Worm (Caenorhabditis elegans) whole organism, L1 larva: Measurements from ENCODE around the gene nhr-118.
A peak's percentile ranks its signal among the peaks of the same experiment; 100 is the strongest.

Experiments used
- C04F5.9 ChIP-seq: sonication (generic microtip); optimal IDR thresholded peaks from 2 replicates; lab custom pipeline; 2016; ENCODE audit warnings: missing genetic modification characterization, missing compliant biosample characterization
- C16A3.4 ChIP-seq: fragments of 150-350 bp; optimal IDR thresholded peaks from 2 replicates; lab custom pipeline; 2014; ENCODE audit warnings: missing biosample characterization, missing genetic modification characterization
- Y116A8C.19 ChIP-seq: sonication (generic microtip); optimal IDR thresholded peaks from 2 replicates; lab custom pipeline; 2016; ENCODE audit warnings: missing compliant biosample characterization, missing genetic modification characterization, borderline replicate concordance
- aly-2 ChIP-seq: fragments of 150-350 bp; optimal IDR thresholded peaks from 2 replicates; lab custom pipeline; 2014; ENCODE audit warnings: missing biosample characterization, missing genetic modification characterization
- ama-1 ChIP-seq: fragments of 150-350 bp; optimal IDR thresholded peaks from 2 replicates; lab custom pipeline; 2014
- blmp-1 ChIP-seq: fragments of 150-350 bp; optimal IDR thresholded peaks from 2 replicates; lab custom pipeline; 2014; ENCODE audit warnings: missing biosample characterization, missing genetic modification characterization
- ceh-8 ChIP-seq: fragments of 200-800 bp; sonication (Bioruptor generic); optimal IDR thresholded peaks from 2 replicates; lab custom pipeline; 2018; ENCODE audit warnings: mild to moderate bottlenecking, missing genetic modification characterization, moderate library complexity, missing compliant biosample characterization
- ceh-90 ChIP-seq: sonication (generic microtip); optimal IDR thresholded peaks from 2 replicates; lab custom pipeline; 2016; ENCODE audit warnings: missing genetic modification characterization, missing compliant biosample characterization
- efl-1 ChIP-seq, 4 experiments: fragments of 150-350 bp; optimal IDR thresholded peaks in 3 of 4; peaks in 1 of 4; 1 replicate in 1 of 4; 2 replicates in 3 of 4; lab custom pipeline; 2014; ENCODE audit warnings: missing biosample characterization in 2 of 4, missing genetic modification characterization in 2 of 4, missing genetic modification reagents in 2 of 4
- efl-3 ChIP-seq: fragments of 200-800 bp; sonication (Bioruptor generic); optimal IDR thresholded peaks from 2 replicates; lab custom pipeline; 2018; ENCODE audit warnings: mild to moderate bottlenecking, missing genetic modification characterization, missing compliant biosample characterization
- elt-2 ChIP-seq: sonication (generic microtip); optimal IDR thresholded peaks from 2 replicates; lab custom pipeline; 2016; ENCODE audit warnings: missing genetic modification characterization, mild to moderate bottlenecking, inconsistent platforms, missing compliant biosample characterization, missing genetic modification reagents
- fkh-10 ChIP-seq: sonication (generic microtip); optimal IDR thresholded peaks from 2 replicates; lab custom pipeline; 2017; ENCODE audit warnings: missing biosample characterization, missing genetic modification reagents, missing genetic modification characterization
- hlh-17 ChIP-seq: fragments of 200-800 bp; sonication (Bioruptor generic); optimal IDR thresholded peaks from 2 replicates; lab custom pipeline; 2018; ENCODE audit warnings: missing genetic modification characterization, mild to moderate bottlenecking, missing compliant biosample characterization, moderate library complexity, borderline replicate concordance
- hpl-2 ChIP-seq: fragments of 150-350 bp; optimal IDR thresholded peaks from 2 replicates; lab custom pipeline; 2014; ENCODE audit warnings: missing biosample characterization, missing genetic modification reagents, missing genetic modification characterization
- isw-1 ChIP-seq: fragments of 200-800 bp; sonication (Bioruptor generic); IDR thresholded peaks from 2 replicates; pipeline ENCODE4 v1.3.6; 2022; ENCODE audit warnings: missing genetic modification characterization, missing compliant biosample characterization
- lin-39 ChIP-seq: fragments of 150-350 bp; optimal IDR thresholded peaks from 2 replicates; lab custom pipeline; 2014; ENCODE audit warnings: missing biosample characterization, missing genetic modification reagents, missing genetic modification characterization
- mab-9 ChIP-seq: fragments of 200-800 bp; sonication (Bioruptor generic); IDR thresholded peaks from 2 replicates; pipeline ENCODE4 v1.3.6; 2022; ENCODE audit warnings: missing genetic modification reagents, missing genetic modification characterization, missing compliant biosample characterization
- mep-1 ChIP-seq: fragments of 150-350 bp; optimal IDR thresholded peaks from 2 replicates; lab custom pipeline; 2014; ENCODE audit warnings: missing biosample characterization, missing genetic modification characterization
- nhr-11 ChIP-seq: fragments of 150-350 bp; optimal IDR thresholded peaks from 2 replicates; lab custom pipeline; 2014; ENCODE audit warnings: missing biosample characterization, missing genetic modification characterization
- nhr-19 ChIP-seq: fragments of 200-800 bp; sonication (Bioruptor generic); conservative IDR thresholded peaks from 2 replicates; pipeline ENCODE4 v1.3.6; 2022; ENCODE audit warnings: missing genetic modification characterization, missing compliant biosample characterization
- nhr-20 ChIP-seq: sonication (generic microtip); optimal IDR thresholded peaks from 2 replicates; lab custom pipeline; 2016; ENCODE audit warnings: mild to moderate bottlenecking, missing genetic modification characterization, missing compliant biosample characterization
- nhr-28 ChIP-seq: fragments of 150-350 bp; optimal IDR thresholded peaks from 2 replicates; lab custom pipeline; 2014; ENCODE audit warnings: missing biosample characterization, missing genetic modification characterization
- nhr-84 ChIP-seq: sonication (generic microtip); optimal IDR thresholded peaks from 2 replicates; lab custom pipeline; 2017; ENCODE audit warnings: missing biosample characterization, missing genetic modification characterization
- nhr-85 ChIP-seq: sonication (generic microtip); peaks from one replicate; lab custom pipeline; 2016; ENCODE audit warnings: missing genetic modification characterization, inconsistent platforms, missing compliant biosample characterization
- nhr-90 ChIP-seq: sonication (generic microtip); optimal IDR thresholded peaks from 2 replicates; lab custom pipeline; 2016; ENCODE audit warnings: mild to moderate bottlenecking, missing genetic modification characterization, missing compliant biosample characterization; ENCODE audit not compliant: poor library complexity
- pag-3 ChIP-seq: sonication (generic microtip); optimal IDR thresholded peaks from 2 replicates; lab custom pipeline; 2017; ENCODE audit warnings: missing genetic modification characterization, mild to moderate bottlenecking, missing compliant biosample characterization, antibody characterized with exemption, borderline replicate concordance; ENCODE audit not compliant: insufficient read depth
- pqm-1 ChIP-seq: sonication (generic microtip); optimal IDR thresholded peaks from 3 replicates; lab custom pipeline; 2017; ENCODE audit warnings: missing biosample characterization, missing genetic modification characterization
- skn-1 ChIP-seq: fragments of 150-350 bp; optimal IDR thresholded peaks from 2 replicates; lab custom pipeline; 2014; ENCODE audit warnings: missing biosample characterization, missing genetic modification characterization
- snu-23 ChIP-seq: sonication (generic microtip); optimal IDR thresholded peaks from 2 replicates; lab custom pipeline; 2016; ENCODE audit warnings: missing genetic modification characterization, missing compliant biosample characterization
- sup-37 ChIP-seq: fragments of 200-800 bp; sonication (Bioruptor generic); optimal IDR thresholded peaks from 2 replicates; lab custom pipeline; 2018; ENCODE audit warnings: mild to moderate bottlenecking, missing genetic modification characterization, missing compliant biosample characterization
- tbx-2 ChIP-seq: sonication (generic microtip); optimal IDR thresholded peaks from 2 replicates; lab custom pipeline; 2016; ENCODE audit warnings: missing genetic modification characterization, missing compliant biosample characterization
- tlp-1 ChIP-seq: fragments of 150-350 bp; optimal IDR thresholded peaks from 2 replicates; lab custom pipeline; 2014; ENCODE audit warnings: missing biosample characterization, missing genetic modification characterization
- unc-62 ChIP-seq: fragments of 150-350 bp; optimal IDR thresholded peaks from 2 replicates; lab custom pipeline; 2014; ENCODE audit warnings: missing biosample characterization, missing genetic modification reagents, missing genetic modification characterization
- unc-98 ChIP-seq: fragments of 200-800 bp; sonication (Bioruptor generic); IDR thresholded peaks from 2 replicates; pipeline ENCODE4 v1.3.6; 2022; ENCODE audit warnings: missing genetic modification characterization, missing compliant biosample characterization
- vab-15 ChIP-seq: sonication (generic microtip); optimal IDR thresholded peaks from 2 replicates; lab custom pipeline; 2017; ENCODE audit warnings: missing genotype, mild to moderate bottlenecking, missing genetic modification characterization, missing compliant biosample characterization
- zip-4 ChIP-seq: fragments of 200-800 bp; sonication (Bioruptor generic); optimal IDR thresholded peaks from 2 replicates; lab custom pipeline; 2018; ENCODE audit warnings: mild to moderate bottlenecking, missing genetic modification characterization, moderate library complexity, missing compliant biosample characterization
- ztf-4 ChIP-seq: fragments of 150-350 bp; optimal IDR thresholded peaks from 2 replicates; lab custom pipeline; 2014; ENCODE audit warnings: missing biosample characterization, missing genetic modification characterization

The nhr-118 gene

ce11 chrV:4398127-4398526, 9.5 kb upstream of the nhr-118 start:
- TF ChIP-seq unc-62, result no peak
- TF ChIP-seq Y116A8C.19, result no peak
- TF ChIP-seq pqm-1 (tag; lab: Kevin White, UChicago), result no peak
- no peak for TF ChIP-seq zip-4 (GFP tag; lab: Kevin White, UChicago)
- no peak for TF ChIP-seq efl-1 (optimal IDR thresholded peaks at IDR 0.05; lab: Kevin White, UChicago)
- TF ChIP-seq efl-1 (GFP tag; optimal IDR thresholded peaks at IDR 0.05 in 1 of 2; lab: Kevin White, UChicago), result peak in 1 of 2 experiments; percentile 50
- TF ChIP-seq elt-2 (tag; lab: Kevin White, UChicago), result no peak
- no peak for TF ChIP-seq nhr-19 (GFP tag; lab: Robert Waterston, UW)
- no peak for TF ChIP-seq nhr-11

ce11 chrV:4398884-4399283, 8.7 kb upstream of the nhr-118 start:
- no peak for TF ChIP-seq mab-9 (GFP tag; lab: Robert Waterston, UW)
- TF ChIP-seq efl-1 (optimal IDR thresholded peaks at IDR 0.05; lab: Kevin White, UChicago), result no peak
- TF ChIP-seq efl-1 (GFP tag; optimal IDR thresholded peaks at IDR 0.05 in 1 of 2; lab: Kevin White, UChicago), result peak in 1 of 2 experiments; percentile 38
- TF ChIP-seq nhr-28 (tag; lab: Kevin White, UChicago), result no peak
- TF ChIP-seq mep-1 (tag; lab: Kevin White, UChicago), result no peak

- TF ChIP-seq efl-3 (GFP tag; lab: Kevin White, UChicago) (no peak), sup-37 (GFP tag; lab: Kevin White, UChicago) (no peak), unc-62 (no peak), nhr-84 (tag; lab: Kevin White, UChicago) (no peak), nhr-90 (no peak), lin-39 (tag; lab: Kevin White, UChicago) (no peak), tlp-1 (tag; lab: Kevin White, UChicago) (no peak), vab-15 (tag; lab: Kevin White, UChicago) (no peak), tbx-2 (tag; lab: Kevin White, UChicago) (no peak), C04F5.9 (tag; lab: Kevin White, UChicago) (no peak), pqm-1 (tag; lab: Kevin White, UChicago) (no peak), blmp-1 (tag; lab: Kevin White, UChicago) (no peak), unc-98 (no peak)
Measured at ce11 chrV:4400118-4400517, 7.5 kb upstream of the nhr-118 start, which contains the start of gene F13A2.4. F13A2.4 (minus strand) TSS chrV:4400218.

- TF ChIP-seq ceh-8 (GFP tag; lab: Kevin White, UChicago) (no peak), tbx-2 (tag; lab: Kevin White, UChicago) (no peak), blmp-1 (tag; lab: Kevin White, UChicago) (no peak), hlh-17 (GFP tag; lab: Kevin White, UChicago) (no peak), pag-3 (tag; lab: Kevin White, UChicago) (no peak), snu-23 (no peak), ama-1 (lab: Kevin White, UChicago) (no peak), nhr-20 (no peak), fkh-10 (no peak), C16A3.4 (no peak), nhr-85 (tag; lab: Kevin White, UChicago) (no peak), nhr-84 (tag; lab: Kevin White, UChicago) (no peak), hpl-2 (GFP tag; lab: Kevin White, UChicago) (no peak), ceh-90 (no peak), lin-39 (tag; lab: Kevin White, UChicago) (no peak), aly-2 (tag; lab: Kevin White, UChicago) (no peak), ztf-4 (tag; lab: Kevin White, UChicago) (no peak), isw-1 (no peak), skn-1 (tag; lab: Kevin White, UChicago) (no peak)
Measured at ce11 chrV:4401865-4402264, 5.8 kb upstream of the nhr-118 start, which contains the start of gene F13A2.5. F13A2.5 (minus strand) TSS chrV:4401965.
